Fruit fly (Drosophila melanogaster) Kc167 (cell line): ENCODE data around the gene CG17032.

ENCODE experiments used
- Myc ChIP-seq: fragments of >200 bp; optimal IDR thresholded peaks from 2 replicates; lab custom pipeline; 2017; ENCODE audit warnings: missing external identifiers
- h ChIP-seq: fragments of >200 bp; optimal IDR thresholded peaks from 3 replicates; lab custom pipeline; 2018; ENCODE audit warnings: missing external identifiers
- psq ChIP-seq: fragments of >200 bp; optimal IDR thresholded peaks from 2 replicates; lab custom pipeline; 2017; ENCODE audit warnings: missing external identifiers
- ttk ChIP-seq: sonication (Bioruptor generic); optimal IDR thresholded peaks from 2 replicates; lab custom pipeline; 2017; ENCODE audit warnings: missing external identifiers

- no peak for TF ChIP-seq Myc (lab: Kevin White, UChicago)
- no peak for TF ChIP-seq ttk
- TF ChIP-seq h (lab: Kevin White, UChicago), result no peak
- TF ChIP-seq psq, result no peak
These were observed 42.6 kb downstream of the CG17032 start for dm6 chr3L:16001164-16001679.
